Fruit fly (Drosophila melanogaster): ENCODE measurements around the gene CG14377.
A peak's percentile ranks its signal among the peaks of the same experiment; 100 is the strongest.

The CG14377 gene

dm6 chr3R:13446489-13446888 lies 48.9 kb downstream of the CG14377 start (continued):
- TF ChIP-seq fu2 (GFP tag; optimal IDR thresholded peaks at IDR 0.05): no peak
- no peak; the same call in 1 of the 2 replicates for TF ChIP-seq CG17328 (GFP tag; IDR thresholded peaks at IDR 0.05)
- no peak for TF ChIP-seq Bteb2 (GFP tag; optimal IDR thresholded peaks at IDR 0.05)
- no peak for TF ChIP-seq CG34376 (GFP tag; optimal IDR thresholded peaks at IDR 0.05)
- no peak for TF ChIP-seq nom (GFP tag; optimal IDR thresholded peaks at IDR 0.05)
- TF ChIP-seq CG2712 (tag; optimal IDR thresholded peaks at IDR 0.05): peak; percentile 77
- TF ChIP-seq nerfin-1 (tag; optimal IDR thresholded peaks at IDR 0.05): peak; percentile 3
- TF ChIP-seq Hr39 (optimal IDR thresholded peaks at IDR 0.05): no peak
- no peak for TF ChIP-seq eyg (GFP tag; optimal IDR thresholded peaks at IDR 0.05)
- peak; percentile 49 for TF ChIP-seq bcd (GFP tag; optimal IDR thresholded peaks at IDR 0.05)
- no peak for TF ChIP-seq luna (GFP tag; optimal IDR thresholded peaks at IDR 0.05)
- TF ChIP-seq CG9797 (GFP tag; optimal IDR thresholded peaks at IDR 0.05): no peak
- TF ChIP-seq seq (GFP tag; IDR thresholded peaks at IDR 0.05): no peak
- TF ChIP-seq Dip2 (GFP tag; IDR thresholded peaks at IDR 0.05): no peak
- TF ChIP-seq run (tag; optimal IDR thresholded peaks at IDR 0.05): no peak
- no peak for TF ChIP-seq Drgx (GFP tag; IDR thresholded peaks at IDR 0.05)
- peak; percentile 24; the same call in 1 of the 2 replicates for TF ChIP-seq E2f2 (GFP tag; IDR thresholded peaks at IDR 0.05)
- peak; percentile 60 for TF ChIP-seq Blimp-1 (GFP tag; optimal IDR thresholded peaks at IDR 0.05)
- no peak for TF ChIP-seq amos (GFP tag; IDR thresholded peaks at IDR 0.05; ENCODE audit: partially characterized antibody)
- TF ChIP-seq D19A (tag; optimal IDR thresholded peaks at IDR 0.05): peak; percentile 15
- no peak for TF ChIP-seq gt (GFP tag; IDR thresholded peaks at IDR 0.05)
- peak; percentile 13 for TF ChIP-seq CG16863 (GFP tag; optimal IDR thresholded peaks at IDR 0.05)
- TF ChIP-seq en (GFP tag; optimal IDR thresholded peaks at IDR 0.05): no peak
- no peak for TF ChIP-seq CG5245 (GFP tag; optimal IDR thresholded peaks at IDR 0.05)
- no peak for TF ChIP-seq jing (GFP tag; optimal IDR thresholded peaks at IDR 0.05)
- no peak for TF ChIP-seq CG3995 (GFP tag; optimal IDR thresholded peaks at IDR 0.05)
- TF ChIP-seq H15 (GFP tag; IDR thresholded peaks at IDR 0.05): no peak
- TF ChIP-seq MBD-R2 (GFP tag; IDR thresholded peaks at IDR 0.05): no peak
- TF ChIP-seq CG2875 (GFP tag; optimal IDR thresholded peaks at IDR 0.05): no peak
- peak; percentile 23 for TF ChIP-seq twi (tag; optimal IDR thresholded peaks at IDR 0.05)
- no peak for TF ChIP-seq Dll (GFP tag; IDR thresholded peaks at IDR 0.05; ENCODE audit: partially characterized antibody)
- no peak for TF ChIP-seq CG1024 (GFP tag; IDR thresholded peaks at IDR 0.05)
- TF ChIP-seq CG12659 (GFP tag; optimal IDR thresholded peaks at IDR 0.05): peak; percentile 42
- TF ChIP-seq CG8765 (GFP tag; IDR thresholded peaks at IDR 0.05): no peak
- TF ChIP-seq CG32767 (GFP tag; IDR thresholded peaks at IDR 0.05): no peak
- TF ChIP-seq nmo (GFP tag; optimal IDR thresholded peaks at IDR 0.05): peak; percentile 66
- peak; percentile 74 for TF ChIP-seq CG7839 (tag; optimal IDR thresholded peaks at IDR 0.05)
- no peak for TF ChIP-seq stc (GFP tag; IDR thresholded peaks at IDR 0.05)
- TF ChIP-seq CG15696 (tag; optimal IDR thresholded peaks at IDR 0.05): no peak
- TF ChIP-seq scrt (GFP tag; optimal IDR thresholded peaks at IDR 0.05): no peak
- TF ChIP-seq CG17829 (tag; optimal IDR thresholded peaks at IDR 0.05): peak; percentile 61
- no peak for TF ChIP-seq bowl (GFP tag; IDR thresholded peaks at IDR 0.05)
- no peak for TF ChIP-seq Doc3 (GFP tag; IDR thresholded peaks at IDR 0.05; ENCODE audit: partially characterized antibody)
- TF ChIP-seq Side (GFP tag; optimal IDR thresholded peaks at IDR 0.05): no peak
- TF ChIP-seq Bgb (GFP tag; IDR thresholded peaks at IDR 0.05; ENCODE audit: partially characterized antibody): no peak
- TF ChIP-seq lbe (GFP tag; optimal IDR thresholded peaks at IDR 0.05): no peak
- peak; percentile 3 for TF ChIP-seq sima (GFP tag; optimal IDR thresholded peaks at IDR 0.05)
- TF ChIP-seq sd (tag; optimal IDR thresholded peaks at IDR 0.05): peak; percentile 12
- TF ChIP-seq lola (GFP tag; optimal IDR thresholded peaks at IDR 0.05): peak in 1 of 3 experiments; percentile 64
- no peak for TF ChIP-seq sug (tag; optimal IDR thresholded peaks at IDR 0.05)
- peak; percentile 68; the same call in 2 of the 3 replicates for TF ChIP-seq dysf (GFP tag; IDR thresholded peaks at IDR 0.05)
- no peak for TF ChIP-seq HLH3B (GFP tag; IDR thresholded peaks at IDR 0.05)
